Worm (Caenorhabditis elegans) whole organism, early embryonic: ENCODE results near the gene nhr-264.

Source experiments
- F13C5.2 ChIP-seq: sonication (generic microtip); optimal IDR thresholded peaks from 2 replicates; lab custom pipeline; 2017; ENCODE audit warnings: mild to moderate bottlenecking, missing genetic modification characterization, inconsistent platforms, missing compliant biosample characterization
- ama-1 ChIP-seq: fragments of 150-350 bp; optimal IDR thresholded peaks from 2 replicates; lab custom pipeline; 2014
- flt-1 ChIP-seq: fragments of 200-800 bp; sonication (Bioruptor generic); IDR thresholded peaks from 2 replicates; pipeline ENCODE4 v1.3.6; 2022; ENCODE audit warnings: missing genetic modification characterization, missing compliant biosample characterization

ce11 chrIV:9335552-9336251 is 42.0 kb upstream of the nhr-264 start, which contains the start of the genes coa-4 and T20D3.14:
- TF ChIP-seq F13C5.2, result no peak
- no peak for TF ChIP-seq ama-1
- TF ChIP-seq flt-1 (GFP tag; lab: Robert Waterston, UW), result no peak
